Fruit fly (Drosophila melanogaster) whole organism, adult: Measurements from ENCODE around the gene CG14326.

Experiments used
- CG7045 ChIP-seq: fragments of 200-800 bp; sonication (Bioruptor generic); optimal IDR thresholded peaks from 2 replicates; lab custom pipeline; 2017; ENCODE audit warnings: missing biosample characterization, mild to moderate bottlenecking, missing genetic modification characterization
- kay ChIP-seq: fragments of 200-800 bp; sonication (Bioruptor generic); peaks from one replicate; lab custom pipeline; 2016; ENCODE audit warnings: missing biosample characterization, missing genetic modification characterization, borderline replicate concordance

DNA sequence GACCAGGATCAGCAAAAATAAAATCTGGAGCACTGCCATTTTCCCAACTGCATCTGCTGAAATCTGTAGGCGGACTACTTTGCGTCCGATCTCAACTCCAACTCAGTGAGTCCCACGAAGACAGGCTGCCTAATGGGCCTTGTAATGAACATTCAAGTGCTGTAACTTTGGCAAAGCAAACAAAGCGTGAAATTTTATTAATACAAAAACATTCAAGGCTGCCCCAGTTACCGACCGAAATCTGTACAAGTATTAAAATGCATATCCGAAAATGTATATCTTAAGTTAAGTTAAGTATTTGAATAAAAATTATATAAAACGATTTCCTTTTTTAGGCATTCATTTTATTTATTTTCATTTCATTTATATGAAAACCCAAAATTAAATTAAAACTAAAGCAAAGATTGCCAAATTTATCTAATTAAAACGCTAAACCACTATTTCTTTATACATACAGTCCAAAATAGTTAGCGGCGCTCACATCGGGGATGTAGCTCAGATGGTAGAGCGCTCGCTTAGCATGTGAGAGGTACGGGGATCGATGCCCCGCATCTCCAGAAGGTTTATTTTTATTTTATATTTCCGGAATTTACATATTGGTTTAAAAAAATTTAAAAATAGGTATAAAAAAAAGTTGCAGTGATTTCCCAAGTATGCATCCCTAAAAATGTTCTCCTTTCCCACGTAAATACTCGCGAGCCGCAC is 3.3 kb downstream of the CG14326 start, which contains the start of gene CG14323:
- TF ChIP-seq kay (no peak), CG7045 (no peak)
